Fruit fly (Drosophila melanogaster): ENCODE data around the gene CatB.

CatB gene

DNA sequence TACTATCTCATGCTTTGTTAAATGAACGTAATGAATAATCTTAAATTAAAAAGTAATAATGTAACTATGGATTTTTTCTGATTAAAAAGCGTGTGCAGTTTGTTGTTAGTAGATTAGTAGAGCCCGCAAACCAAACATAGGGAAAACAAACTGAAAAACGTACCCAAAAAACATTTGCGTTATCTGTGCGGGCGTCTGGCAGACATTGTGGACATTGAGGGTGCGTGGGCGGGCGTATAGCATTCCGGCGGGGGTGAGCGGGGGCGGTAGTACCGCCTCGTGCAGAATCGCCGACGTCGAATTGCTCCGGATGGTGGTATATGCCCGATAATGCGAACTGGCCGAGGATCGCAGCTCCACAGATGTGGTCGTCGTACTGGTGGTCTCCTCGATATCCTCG is 28.9 kb downstream of the CatB start:
- no peak for TF ChIP-seq cnc (optimal IDR thresholded peaks at IDR 0.05)
- no peak for TF ChIP-seq Hr96 (GFP tag; optimal IDR thresholded peaks at IDR 0.05)
- TF ChIP-seq CG1620 (GFP tag; optimal IDR thresholded peaks at IDR 0.05) = no peak
- TF ChIP-seq tj (GFP tag; optimal IDR thresholded peaks at IDR 0.05) = no peak
- TF ChIP-seq bab1 (GFP tag; optimal IDR thresholded peaks at IDR 0.05) = no peak
- no peak for TF ChIP-seq cic (GFP tag; optimal IDR thresholded peaks at IDR 0.05)
- no peak for TF ChIP-seq toe (GFP tag; optimal IDR thresholded peaks at IDR 0.05)
- no peak for TF ChIP-seq pad (GFP tag; optimal IDR thresholded peaks at IDR 0.05)
- no peak for TF ChIP-seq Clk (GFP tag; optimal IDR thresholded peaks at IDR 0.05)
- TF ChIP-seq CG5204 (GFP tag; optimal IDR thresholded peaks at IDR 0.05) = no peak
- TF ChIP-seq CG12768 (GFP tag; optimal IDR thresholded peaks at IDR 0.05) = no peak
- no peak for TF ChIP-seq CG11617 (GFP tag; optimal IDR thresholded peaks at IDR 0.05)
- TF ChIP-seq CG7045 (GFP tag; optimal IDR thresholded peaks at IDR 0.05) = no peak
- TF ChIP-seq Crg-1 (GFP tag; optimal IDR thresholded peaks at IDR 0.05) = no peak
- TF ChIP-seq ovo (GFP tag; optimal IDR thresholded peaks at IDR 0.05) = no peak
- no peak for TF ChIP-seq kay (GFP tag; ENCODE audit: borderline replicate concordance)
- TF ChIP-seq CG33017 (tag; optimal IDR thresholded peaks at IDR 0.05) = no peak
- TF ChIP-seq CG14711 (tag; optimal IDR thresholded peaks at IDR 0.05) = no peak
- no peak for TF ChIP-seq Mnt (GFP tag; optimal IDR thresholded peaks at IDR 0.05)

DNA sequence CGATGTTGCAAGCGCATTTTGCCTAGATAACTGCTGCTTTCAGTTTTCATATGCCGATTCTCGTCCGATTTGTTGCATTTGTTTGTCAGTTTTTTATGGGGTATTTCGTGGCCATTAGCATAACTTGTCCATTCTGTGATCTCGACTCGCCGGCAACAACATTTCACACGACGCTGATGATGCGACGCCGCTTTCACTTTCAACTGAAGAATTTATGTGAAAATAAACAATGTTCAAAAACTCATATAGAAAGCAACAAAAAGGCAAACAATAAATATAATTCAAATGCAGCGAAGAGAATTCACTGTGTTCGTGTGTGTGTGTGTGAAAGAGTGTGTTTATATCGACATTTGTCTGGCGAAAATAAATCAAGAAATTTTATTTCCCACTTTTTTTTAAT is 29.6 kb downstream of the CatB start:
- TF ChIP-seq CG7045 (GFP tag; optimal IDR thresholded peaks at IDR 0.05) (no peak), tj (GFP tag; optimal IDR thresholded peaks at IDR 0.05) (no peak)

- no peak for TF ChIP-seq CG5204 (GFP tag; optimal IDR thresholded peaks at IDR 0.05)
- TF ChIP-seq tj (GFP tag; optimal IDR thresholded peaks at IDR 0.05) = peak; percentile 43
- TF ChIP-seq bab1 (GFP tag; optimal IDR thresholded peaks at IDR 0.05) = peak; percentile 34
- TF ChIP-seq Clk (GFP tag; optimal IDR thresholded peaks at IDR 0.05) = no peak
- no peak for TF ChIP-seq toe (GFP tag; optimal IDR thresholded peaks at IDR 0.05)
- TF ChIP-seq CG12768 (GFP tag; optimal IDR thresholded peaks at IDR 0.05) = no peak
- TF ChIP-seq Hr96 (GFP tag; optimal IDR thresholded peaks at IDR 0.05) = no peak
- TF ChIP-seq CG7101 (tag; optimal IDR thresholded peaks at IDR 0.05) = peak; percentile 36
- peak; percentile 52 for TF ChIP-seq cic (GFP tag; optimal IDR thresholded peaks at IDR 0.05)
- no peak for TF ChIP-seq CG1620 (GFP tag; optimal IDR thresholded peaks at IDR 0.05)
- no peak for TF ChIP-seq CG7045 (GFP tag; optimal IDR thresholded peaks at IDR 0.05)
- no peak for TF ChIP-seq Crg-1 (GFP tag; optimal IDR thresholded peaks at IDR 0.05)
- peak; percentile 82 for TF ChIP-seq kay (GFP tag; ENCODE audit: borderline replicate concordance)
- no peak for TF ChIP-seq cnc (optimal IDR thresholded peaks at IDR 0.05)
- peak; percentile 32 for TF ChIP-seq CG11617 (GFP tag; optimal IDR thresholded peaks at IDR 0.05)
- TF ChIP-seq pad (GFP tag; optimal IDR thresholded peaks at IDR 0.05) = peak; percentile 18
- peak; percentile 75 for TF ChIP-seq Mnt (GFP tag; optimal IDR thresholded peaks at IDR 0.05)
- TF ChIP-seq CG14711 (tag; optimal IDR thresholded peaks at IDR 0.05) = no peak
- TF ChIP-seq CG33017 (tag; optimal IDR thresholded peaks at IDR 0.05) = peak; percentile 49
- no peak for TF ChIP-seq ovo (GFP tag; optimal IDR thresholded peaks at IDR 0.05)
These were observed 30.2 kb downstream of the CatB start for dm6 chr2L:8735572-8735996.

dm6 chr2L:8736383-8736782 is 31.0 kb downstream of the CatB start:
- TF ChIP-seq CG12768 (GFP tag; optimal IDR thresholded peaks at IDR 0.05) (no peak), Mnt (GFP tag; optimal IDR thresholded peaks at IDR 0.05) (no peak), Clk (GFP tag; optimal IDR thresholded peaks at IDR 0.05) (no peak), CG14711 (tag; optimal IDR thresholded peaks at IDR 0.05) (no peak), bab1 (GFP tag; optimal IDR thresholded peaks at IDR 0.05) (no peak), ovo (GFP tag; optimal IDR thresholded peaks at IDR 0.05) (no peak), CG5204 (GFP tag; optimal IDR thresholded peaks at IDR 0.05) (no peak), Hr96 (GFP tag; optimal IDR thresholded peaks at IDR 0.05) (no peak), CG11617 (GFP tag; optimal IDR thresholded peaks at IDR 0.05) (no peak), toe (GFP tag; optimal IDR thresholded peaks at IDR 0.05) (no peak), CG1620 (GFP tag; optimal IDR thresholded peaks at IDR 0.05) (no peak), CG33017 (tag; optimal IDR thresholded peaks at IDR 0.05) (no peak), Crg-1 (GFP tag; optimal IDR thresholded peaks at IDR 0.05) (no peak), CG7045 (GFP tag; optimal IDR thresholded peaks at IDR 0.05) (no peak), cic (GFP tag; optimal IDR thresholded peaks at IDR 0.05) (no peak), cnc (optimal IDR thresholded peaks at IDR 0.05) (no peak), pad (GFP tag; optimal IDR thresholded peaks at IDR 0.05) (no peak), CG7101 (tag; optimal IDR thresholded peaks at IDR 0.05) (no peak), kay (GFP tag; ENCODE audit: borderline replicate concordance) (no peak)

- TF ChIP-seq pad (GFP tag; optimal IDR thresholded peaks at IDR 0.05) = peak; percentile 66
- peak; percentile 68 for TF ChIP-seq kay (GFP tag; ENCODE audit: borderline replicate concordance)
- no peak for TF ChIP-seq Clk (GFP tag; optimal IDR thresholded peaks at IDR 0.05)
- TF ChIP-seq cic (GFP tag; optimal IDR thresholded peaks at IDR 0.05) = peak; percentile 8
- peak; percentile 17 for TF ChIP-seq CG7101 (tag; optimal IDR thresholded peaks at IDR 0.05)
These were observed 32.9 kb downstream of the CatB start for dm6 chr2L:8738253-8738665.

- TF ChIP-seq bab1 (GFP tag; optimal IDR thresholded peaks at IDR 0.05) (no peak), toe (GFP tag; optimal IDR thresholded peaks at IDR 0.05) (no peak), Mnt (GFP tag; optimal IDR thresholded peaks at IDR 0.05) (peak; percentile 88), CG12768 (GFP tag; optimal IDR thresholded peaks at IDR 0.05) (peak; percentile 55), kay (GFP tag; ENCODE audit: borderline replicate concordance) (peak; percentile 98), Clk (GFP tag; optimal IDR thresholded peaks at IDR 0.05) (no peak), tj (GFP tag; optimal IDR thresholded peaks at IDR 0.05) (peak; percentile 30), Hr96 (GFP tag; optimal IDR thresholded peaks at IDR 0.05) (no peak), CG11617 (GFP tag; optimal IDR thresholded peaks at IDR 0.05) (peak; percentile 26), cic (GFP tag; optimal IDR thresholded peaks at IDR 0.05) (peak; percentile 85), CG5204 (GFP tag; optimal IDR thresholded peaks at IDR 0.05) (no peak), CG7045 (GFP tag; optimal IDR thresholded peaks at IDR 0.05) (peak; percentile 17), CG33017 (tag; optimal IDR thresholded peaks at IDR 0.05) (no peak), CG1620 (GFP tag; optimal IDR thresholded peaks at IDR 0.05) (no peak), ovo (GFP tag; optimal IDR thresholded peaks at IDR 0.05) (peak; percentile 63), Crg-1 (GFP tag; optimal IDR thresholded peaks at IDR 0.05) (peak; percentile 36), pad (GFP tag; optimal IDR thresholded peaks at IDR 0.05) (peak; percentile 30)
These were observed 34.8 kb downstream of the CatB start, which contains the start of gene raw for dm6 chr2L:8739984-8740756. raw (minus strand) TSS chr2L:8740660.
